Worm (Caenorhabditis elegans): Measurements from ENCODE around the gene C29E4.13.

ce11 chrIII:7900733-7901132 is 27.8 kb downstream of the C29E4.13 start, which contains the start of gene best-24:
- TF ChIP-seq ztf-29 (GFP tag; IDR thresholded peaks at IDR 0.05) (no peak), med-1 (GFP tag; optimal IDR thresholded peaks at IDR 0.05; ENCODE audit: insufficient read depth) (no peak)

Measured in whole organism, midembryonic.